Fruit fly (Drosophila melanogaster): ENCODE measurements around the gene Adss.

Gene Adss

dm6 chr3R:20830153-20830695 lies at the start of gene Adss (continued):
- TF ChIP-seq CG11085 (GFP tag; IDR thresholded peaks at IDR 0.05) (no peak), Blimp-1 (GFP tag; optimal IDR thresholded peaks at IDR 0.05) (no peak), CG3838 (GFP tag; optimal IDR thresholded peaks at IDR 0.05) (no peak), onecut (GFP tag; IDR thresholded peaks at IDR 0.05) (peak; percentile 35; the same call in 1 of the 2 replicates), sisA (GFP tag; IDR thresholded peaks at IDR 0.05) (no peak)

dm6 chr3R:20877436-20877835 lies 47.1 kb upstream of the Adss start, which contains the start of gene TotZ:
TSS of gene TotZ (plus strand) at chr3R:20877736.
- TF ChIP-seq CG4617 (GFP tag; optimal IDR thresholded peaks at IDR 0.05; ENCODE audit: borderline replicate concordance) (no peak), GATAe (GFP tag; conservative IDR thresholded peaks at IDR 0.05) (no peak), ftz-f1 (GFP tag; optimal IDR thresholded peaks at IDR 0.05) (no peak), Vsx1 (GFP tag; optimal IDR thresholded peaks at IDR 0.05) (no peak), bbx (GFP tag; IDR thresholded peaks at IDR 0.05; ENCODE audit: partially characterized antibody) (no peak), Drgx (GFP tag; IDR thresholded peaks at IDR 0.05) (no peak), zen2 (GFP tag; IDR thresholded peaks at IDR 0.05; ENCODE audit: partially characterized antibody) (no peak), CG3281 (GFP tag; optimal IDR thresholded peaks at IDR 0.05) (no peak), CG14050 (GFP tag; IDR thresholded peaks at IDR 0.05) (no peak), inv (GFP tag; IDR thresholded peaks at IDR 0.05; ENCODE audit: partially characterized antibody) (no peak), HLH3B (GFP tag; IDR thresholded peaks at IDR 0.05) (no peak), CG30431 (GFP tag; optimal IDR thresholded peaks at IDR 0.05) (no peak), exex (tag; optimal IDR thresholded peaks at IDR 0.05) (no peak), CG6654 (GFP tag; optimal IDR thresholded peaks at IDR 0.05) (no peak)

DNA sequence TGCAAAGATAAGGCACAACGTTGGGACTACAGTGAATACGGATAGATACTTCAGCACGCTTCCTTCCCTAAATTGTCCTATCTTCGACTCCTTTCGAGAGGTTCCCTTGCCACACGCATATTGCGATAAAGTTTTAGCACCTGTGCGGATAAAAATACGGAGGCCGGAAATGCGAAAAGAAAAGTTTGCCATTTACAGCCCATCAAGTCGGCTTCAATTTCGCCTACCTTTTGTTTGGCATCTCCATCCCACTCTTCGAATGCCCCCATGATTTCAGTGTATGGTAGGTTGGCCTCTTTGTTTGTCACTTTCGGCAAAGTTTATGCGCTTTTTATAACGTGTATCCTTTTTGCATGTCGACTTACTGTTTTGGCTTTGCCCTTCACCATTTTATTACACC lies 46.3 kb upstream of the Adss start:
- peak; percentile 52 for TF ChIP-seq abd-A (tag; optimal IDR thresholded peaks at IDR 0.05)
- TF ChIP-seq CG14965 (GFP tag; optimal IDR thresholded peaks at IDR 0.05; ENCODE audit: borderline replicate concordance) = no peak
- TF ChIP-seq CG13894 (tag; optimal IDR thresholded peaks at IDR 0.05) = peak; percentile 53
- no peak for TF ChIP-seq slou (GFP tag; optimal IDR thresholded peaks at IDR 0.05)
- no peak for TF ChIP-seq NFAT (GFP tag; IDR thresholded peaks at IDR 0.05)
- no peak for TF ChIP-seq Xbp1 (GFP tag; optimal IDR thresholded peaks at IDR 0.05)

- TF ChIP-seq vvl (GFP tag; IDR thresholded peaks at IDR 0.05) (no peak), E2f2 (GFP tag; IDR thresholded peaks at IDR 0.05) (no peak), sd (tag; optimal IDR thresholded peaks at IDR 0.05) (no peak), sqz (GFP tag; optimal IDR thresholded peaks at IDR 0.05) (no peak), CG3281 (GFP tag; optimal IDR thresholded peaks at IDR 0.05) (no peak), CG13624 (GFP tag; optimal IDR thresholded peaks at IDR 0.05) (no peak), CG6689 (GFP tag; IDR thresholded peaks at IDR 0.05) (no peak), CG2889 (GFP tag; IDR thresholded peaks at IDR 0.05) (no peak), CG10321 (GFP tag; IDR thresholded peaks at IDR 0.05) (no peak), Vsx1 (GFP tag; optimal IDR thresholded peaks at IDR 0.05) (no peak), Tbp (GFP tag; optimal IDR thresholded peaks at IDR 0.05) (no peak), nerfin-1 (tag; optimal IDR thresholded peaks at IDR 0.05) (no peak), br (optimal IDR thresholded peaks at IDR 0.05) (no peak), CG42726 (GFP tag; IDR thresholded peaks at IDR 0.05; ENCODE audit: partially characterized antibody) (no peak), pho (GFP tag; optimal IDR thresholded peaks at IDR 0.05) (no peak)
Measured at dm6 chr3R:20873638-20874037, 43.3 kb upstream of the Adss start, which contains the start of gene TotB. TSS of gene TotB (plus strand) at chr3R:20873938.
